Worm (Caenorhabditis elegans) whole organism, L1 larva: ENCODE measurements around the gene Y73B6BL.27.

Experiments
- alr-1 ChIP-seq: fragments of 200-800 bp; sonication (Bioruptor generic); optimal IDR thresholded peaks from 2 replicates; lab custom pipeline; 2018; ENCODE audit warnings: borderline replicate concordance, mild to moderate bottlenecking, missing genetic modification characterization, missing compliant biosample characterization
- ceh-82 ChIP-seq, 3 experiments: fragments of 150-350 bp in 1 of 3; sonication (generic microtip) in 2 of 3; optimal IDR thresholded peaks; 2 replicates each; lab custom pipeline; 2014 to 2017; ENCODE audit warnings: missing biosample characterization in 3 of 3, missing genetic modification characterization in 3 of 3
- efl-1 ChIP-seq, 4 experiments: fragments of 150-350 bp; optimal IDR thresholded peaks in 3 of 4; peaks in 1 of 4; 1 replicate in 1 of 4; 2 replicates in 3 of 4; lab custom pipeline; 2014; ENCODE audit warnings: missing biosample characterization in 2 of 4, missing genetic modification characterization in 2 of 4, missing genetic modification reagents in 2 of 4
- elt-2 ChIP-seq: sonication (generic microtip); optimal IDR thresholded peaks from 2 replicates; lab custom pipeline; 2016; ENCODE audit warnings: missing genetic modification characterization, mild to moderate bottlenecking, inconsistent platforms, missing compliant biosample characterization, missing genetic modification reagents
- elt-3 ChIP-seq, 6 experiments: fragments of 150-350 bp in 1 of 6; sonication (generic microtip); optimal IDR thresholded peaks; 2 replicates each; lab custom pipeline; 2017 to 2018; ENCODE audit warnings: missing biosample characterization in 6 of 6, missing genetic modification characterization in 6 of 6, inconsistent platforms in 1 of 6
- fkh-10 ChIP-seq: sonication (generic microtip); optimal IDR thresholded peaks from 2 replicates; lab custom pipeline; 2017; ENCODE audit warnings: missing biosample characterization, missing genetic modification reagents, missing genetic modification characterization
- fos-1 ChIP-seq: fragments of 150-350 bp; optimal IDR thresholded peaks from 2 replicates; lab custom pipeline; 2014; ENCODE audit warnings: missing biosample characterization, missing genetic modification characterization
- mep-1 ChIP-seq: fragments of 150-350 bp; optimal IDR thresholded peaks from 2 replicates; lab custom pipeline; 2014; ENCODE audit warnings: missing biosample characterization, missing genetic modification characterization
- nhr-11 ChIP-seq: fragments of 150-350 bp; optimal IDR thresholded peaks from 2 replicates; lab custom pipeline; 2014; ENCODE audit warnings: missing biosample characterization, missing genetic modification characterization
- nhr-12 ChIP-seq: sonication (generic microtip); optimal IDR thresholded peaks from 2 replicates; lab custom pipeline; 2017; ENCODE audit warnings: missing biosample characterization, missing genetic modification characterization
- rnt-1 ChIP-seq: sonication (generic microtip); optimal IDR thresholded peaks from 2 replicates; lab custom pipeline; 2016; ENCODE audit warnings: mild to moderate bottlenecking, missing genetic modification characterization, moderate library complexity, missing compliant biosample characterization
- unc-62 ChIP-seq: fragments of 150-350 bp; optimal IDR thresholded peaks from 2 replicates; lab custom pipeline; 2014; ENCODE audit warnings: missing biosample characterization, missing genetic modification reagents, missing genetic modification characterization

DNA sequence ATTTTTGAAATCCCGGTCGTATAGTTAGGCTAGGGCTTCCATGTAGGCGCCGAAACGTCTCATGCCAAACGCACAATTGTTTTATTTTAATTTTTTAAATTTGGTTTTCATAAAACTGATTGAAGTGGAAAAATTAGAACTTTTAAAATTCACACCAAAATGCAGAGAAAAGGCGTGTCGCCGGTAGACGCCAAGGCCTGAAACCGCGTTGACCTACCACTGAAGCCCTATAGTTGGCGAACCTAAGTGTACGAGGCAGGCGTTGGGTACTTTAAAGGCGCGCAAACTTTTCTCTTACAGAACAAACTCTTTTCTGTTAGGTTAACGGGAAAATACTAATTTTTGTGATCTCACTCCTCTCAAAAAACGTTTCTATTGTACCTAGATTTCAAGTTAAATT lies 20.3 kb upstream of the Y73B6BL.27 start, which contains the start of gene Y73B6BL.44:
- TF ChIP-seq mep-1 (no peak), nhr-12 (tag; lab: Kevin White, UChicago) (no peak), unc-62 (GFP tag; lab: Kevin White, UChicago) (no peak), fkh-10 (GFP tag; lab: Kevin White, UChicago) (no peak), fos-1 (tag; lab: Kevin White, UChicago) (no peak), ceh-82 (tag; optimal IDR thresholded peaks at IDR 0.05; lab: Kevin White, UChicago) (no peak), alr-1 (tag; lab: Kevin White, UChicago) (no peak), rnt-1 (tag; lab: Kevin White, UChicago) (no peak), elt-3 (tag; optimal IDR thresholded peaks at IDR 0.05; lab: Kevin White, UChicago) (no peak), elt-2 (tag; lab: Kevin White, UChicago) (no peak), nhr-11 (tag; lab: Kevin White, UChicago) (no peak), efl-1 (optimal IDR thresholded peaks at IDR 0.05; lab: Kevin White, UChicago) (no peak), efl-1 (GFP tag; optimal IDR thresholded peaks at IDR 0.05 in 1 of 2; lab: Kevin White, UChicago) (no peak)
